Fruit fly (Drosophila melanogaster) whole organism, embryonic: ENCODE results near the gene CG7841.

Experiments
- Atf6 ChIP-seq: fragments of 200-800 bp; sonication (Bioruptor generic); IDR thresholded peaks from 2 replicates; pipeline ENCODE4 v1.3.6; 2022; ENCODE audit warnings: missing biosample characterization, missing genetic modification characterization
- Awh ChIP-seq: fragments of 200-800 bp; sonication (Bioruptor generic); IDR thresholded peaks from 2 replicates; pipeline ENCODE4, ENCODE4 v1.3.6; 2022; ENCODE audit warnings: missing biosample characterization, missing genetic modification characterization
- Blimp-1 ChIP-seq: fragments of 200-800 bp; sonication (Bioruptor generic); optimal IDR thresholded peaks from 3 replicates; lab custom pipeline; 2018; ENCODE audit warnings: missing biosample characterization, missing genetic modification characterization, mild to moderate bottlenecking, moderate library complexity, missing genetic modification reagents
- CG13894 ChIP-seq: fragments of 200-800 bp; sonication (Bioruptor generic); optimal IDR thresholded peaks from 3 replicates; lab custom pipeline; 2018; ENCODE audit warnings: missing biosample characterization, mild to moderate bottlenecking, missing genetic modification characterization, moderate library complexity
- CG15514 ChIP-seq: fragments of 200-800 bp; sonication (Bioruptor generic); optimal IDR thresholded peaks from 3 replicates; lab custom pipeline; 2017; ENCODE audit warnings: missing biosample characterization, missing genetic modification characterization, mild to moderate bottlenecking, moderate library complexity, missing genetic modification reagents
- CG18011 ChIP-seq: fragments of 200-800 bp; sonication (Bioruptor generic); optimal IDR thresholded peaks from 2 replicates; lab custom pipeline; 2017; ENCODE audit warnings: missing biosample characterization, missing genetic modification characterization, mild to moderate bottlenecking, moderate library complexity, missing genotype
- CG31441 ChIP-seq: fragments of 200-800 bp; sonication (Bioruptor generic); IDR thresholded peaks from 2 replicates; pipeline ENCODE4 v1.3.6; 2022; ENCODE audit warnings: missing biosample characterization, missing genetic modification characterization
- CG33213 ChIP-seq: fragments of 200-800 bp; sonication (Bioruptor generic); optimal IDR thresholded peaks from 3 replicates; lab custom pipeline; 2016; ENCODE audit warnings: missing biosample characterization, missing genetic modification characterization
- CG5953 ChIP-seq: fragments of 200-800 bp; sonication (Bioruptor generic); IDR thresholded peaks from 2 replicates; pipeline ENCODE4 v1.3.6; 2022; ENCODE audit warnings: missing biosample characterization, missing genetic modification characterization
- CG6683 ChIP-seq: fragments of 200-800 bp; sonication (Bioruptor generic); optimal IDR thresholded peaks from 2 replicates; lab custom pipeline; 2017; ENCODE audit warnings: missing biosample characterization, mild to moderate bottlenecking, missing genetic modification characterization, missing genetic modification reagents
- CG7839 ChIP-seq: fragments of 200-800 bp; sonication (Bioruptor generic); optimal IDR thresholded peaks from 3 replicates; lab custom pipeline; 2018; ENCODE audit warnings: missing biosample characterization, mild to moderate bottlenecking, missing genetic modification characterization, moderate library complexity
- CG7987 ChIP-seq: fragments of 200-800 bp; sonication (Bioruptor generic); optimal IDR thresholded peaks from 2 replicates; lab custom pipeline; 2018; ENCODE audit warnings: missing biosample characterization, mild to moderate bottlenecking, missing genetic modification characterization, moderate library complexity
- Doc2 ChIP-seq: fragments of 200-800 bp; sonication (Bioruptor generic); IDR thresholded peaks from 2 replicates; pipeline ENCODE4 v1.3.6; 2022; ENCODE audit warnings: missing biosample characterization, missing genetic modification characterization
- Dref ChIP-seq: fragments of 200-800 bp; sonication (Bioruptor generic); IDR thresholded peaks from 2 replicates; pipeline ENCODE4 v1.3.6; 2022; ENCODE audit warnings: missing biosample characterization, missing genetic modification characterization
- Hmr ChIP-seq: fragments of 200-800 bp; sonication (Bioruptor generic); optimal IDR thresholded peaks from 3 replicates; lab custom pipeline; 2017; ENCODE audit warnings: mild to moderate bottlenecking, missing biosample characterization, missing genetic modification reagents, missing genetic modification characterization
- Jarid2 ChIP-seq: fragments of 200-800 bp; sonication (Bioruptor generic); optimal IDR thresholded peaks from 3 replicates; lab custom pipeline; 2017; ENCODE audit warnings: mild to moderate bottlenecking, missing biosample characterization, missing genetic modification reagents, missing genetic modification characterization
- Lhr ChIP-seq: fragments of 200-800 bp; sonication (Bioruptor generic); optimal IDR thresholded peaks from 3 replicates; lab custom pipeline; 2017; ENCODE audit warnings: mild to moderate bottlenecking, missing biosample characterization, missing genetic modification reagents, missing genetic modification characterization
- MBD-R2 ChIP-seq: fragments of 200-800 bp; sonication (Bioruptor generic); IDR thresholded peaks from 2 replicates; pipeline ENCODE4 v1.3.6; 2022; ENCODE audit warnings: missing biosample characterization, missing genetic modification characterization
- MESR4 ChIP-seq: fragments of 200-800 bp; sonication (Bioruptor generic); optimal IDR thresholded peaks from 2 replicates; lab custom pipeline; 2018; ENCODE audit warnings: missing biosample characterization, mild to moderate bottlenecking, missing genetic modification characterization, moderate library complexity
- MTF-1 ChIP-seq: fragments of 200-800 bp; sonication (Bioruptor generic); optimal IDR thresholded peaks from 2 replicates; lab custom pipeline; 2018; ENCODE audit warnings: missing biosample characterization, mild to moderate bottlenecking, missing genetic modification characterization, borderline replicate concordance
- Med ChIP-seq: fragments of 200-800 bp; sonication (Bioruptor generic); peaks from one replicate; lab custom pipeline; 2016; ENCODE audit warnings: missing biosample characterization, missing genetic modification characterization, mild to moderate bottlenecking, inconsistent platforms, moderate library complexity
- NFAT ChIP-seq: fragments of 200-800 bp; sonication (Bioruptor generic); IDR thresholded peaks from 2 replicates; pipeline ENCODE4 v1.3.6; 2022; ENCODE audit warnings: missing biosample characterization, missing genetic modification characterization
- Sry-δ ChIP-seq: fragments of 200-800 bp; sonication (Bioruptor generic); optimal IDR thresholded peaks from 2 replicates; lab custom pipeline; 2016; ENCODE audit warnings: missing biosample characterization, missing genetic modification characterization
- Ssrp ChIP-seq: fragments of 200-800 bp; sonication (Bioruptor generic); optimal IDR thresholded peaks from 2 replicates; lab custom pipeline; 2018; ENCODE audit warnings: missing biosample characterization, mild to moderate bottlenecking, missing genetic modification characterization, moderate library complexity
- ac ChIP-seq: fragments of 200-800 bp; sonication (Bioruptor generic); optimal IDR thresholded peaks from 3 replicates; lab custom pipeline; 2017; ENCODE audit warnings: missing biosample characterization, mild to moderate bottlenecking, missing genetic modification characterization
- aop ChIP-seq: fragments of 200-800 bp; sonication (Bioruptor generic); IDR thresholded peaks from 2 replicates; pipeline ENCODE4 v1.3.6; 2022; ENCODE audit warnings: missing biosample characterization, missing genetic modification characterization
- az2 ChIP-seq: fragments of 200-800 bp; sonication (Bioruptor generic); optimal IDR thresholded peaks from 3 replicates; lab custom pipeline; 2016; ENCODE audit warnings: missing biosample characterization, missing genetic modification characterization
- bbx ChIP-seq: fragments of 200-800 bp; sonication (Bioruptor generic); IDR thresholded peaks from 2 replicates; pipeline ENCODE4 v1.3.6; 2022; ENCODE audit warnings: missing biosample characterization, missing genetic modification characterization; ENCODE audit not compliant: partially characterized antibody
- crp ChIP-seq, 2 experiments: fragments of 200-800 bp; sonication (Bioruptor generic); optimal IDR thresholded peaks; 2 replicates in 1 of 2; 3 replicates in 1 of 2; lab custom pipeline; 2017; ENCODE audit warnings: missing biosample characterization in 2 of 2, missing genetic modification characterization in 2 of 2, mild to moderate bottlenecking in 1 of 2, moderate library complexity in 1 of 2
- dysf ChIP-seq: fragments of 200-800 bp; sonication (Bioruptor generic); IDR thresholded peaks from 3 replicates; pipeline ENCODE4 v1.3.6; 2022; ENCODE audit warnings: missing biosample characterization, missing genetic modification characterization
- eyg ChIP-seq: fragments of 200-800 bp; sonication (Bioruptor generic); optimal IDR thresholded peaks from 3 replicates; lab custom pipeline; 2016; ENCODE audit warnings: missing biosample characterization, missing genetic modification characterization
- gce ChIP-seq: fragments of 200-800 bp; sonication (Bioruptor generic); IDR thresholded peaks from 3 replicates; pipeline ENCODE4 v1.3.6; 2022; ENCODE audit warnings: missing biosample characterization, missing genetic modification characterization
- gem ChIP-seq: fragments of 200-800 bp; sonication (Bioruptor generic); optimal IDR thresholded peaks from 2 replicates; lab custom pipeline; 2019; ENCODE audit warnings: missing biosample characterization, mild to moderate bottlenecking, missing genetic modification characterization, moderate library complexity
- her ChIP-seq: fragments of 200-800 bp; sonication (Bioruptor generic); optimal IDR thresholded peaks from 2 replicates; lab custom pipeline; 2016; ENCODE audit warnings: missing biosample characterization, missing genetic modification characterization
- hkb ChIP-seq, 2 experiments: fragments of 200-800 bp in 1 of 2; fragments of >200 bp in 1 of 2; sonication (Bioruptor generic) in 1 of 2; IDR thresholded peaks in 1 of 2; optimal IDR thresholded peaks in 1 of 2; 2 replicates each; pipeline versions ENCODE4 v1.3.6 to Lab custom; 2017 to 2022; ENCODE audit warnings: missing biosample characterization in 1 of 2, missing genetic modification characterization in 1 of 2
- kni ChIP-seq: fragments of 200-800 bp; sonication (Bioruptor generic); optimal IDR thresholded peaks from 3 replicates; lab custom pipeline; 2017; ENCODE audit warnings: mild to moderate bottlenecking, missing biosample characterization, missing genetic modification reagents, missing genetic modification characterization
- lilli ChIP-seq: fragments of 200-800 bp; sonication (Bioruptor generic); optimal IDR thresholded peaks from 3 replicates; lab custom pipeline; 2016; ENCODE audit warnings: missing biosample characterization, missing genetic modification characterization
- nom ChIP-seq: fragments of 200-800 bp; sonication (Bioruptor generic); optimal IDR thresholded peaks from 2 replicates; lab custom pipeline; 2017; ENCODE audit warnings: missing biosample characterization, missing genetic modification characterization, mild to moderate bottlenecking, moderate library complexity, missing genetic modification reagents
- pb ChIP-seq: fragments of 200-800 bp; sonication (Bioruptor generic); optimal IDR thresholded peaks from 3 replicates; lab custom pipeline; 2016; ENCODE audit warnings: missing biosample characterization, missing genetic modification characterization
- pros ChIP-seq: fragments of 200-800 bp; sonication (Bioruptor generic); optimal IDR thresholded peaks from 3 replicates; lab custom pipeline; 2019; ENCODE audit warnings: missing biosample characterization, mild to moderate bottlenecking, missing genetic modification characterization, moderate library complexity
- scrt ChIP-seq: fragments of 200-800 bp; sonication (Bioruptor generic); optimal IDR thresholded peaks from 2 replicates; lab custom pipeline; 2018; ENCODE audit warnings: missing biosample characterization, mild to moderate bottlenecking, missing genetic modification characterization, moderate library complexity
- sd ChIP-seq: fragments of 200-800 bp; sonication (Bioruptor generic); optimal IDR thresholded peaks from 3 replicates; lab custom pipeline; 2018; ENCODE audit warnings: missing biosample characterization, mild to moderate bottlenecking, missing genetic modification characterization, moderate library complexity
- trem ChIP-seq: fragments of 200-800 bp; optimal IDR thresholded peaks from 3 replicates; lab custom pipeline; 2019; ENCODE audit warnings: missing biosample characterization, mild to moderate bottlenecking, missing genetic modification characterization, moderate library complexity
- twi ChIP-seq: fragments of 200-800 bp; optimal IDR thresholded peaks from 2 replicates; lab custom pipeline; 2019; ENCODE audit warnings: missing biosample characterization, mild to moderate bottlenecking, missing genetic modification characterization, moderate library complexity
- vvl ChIP-seq: fragments of 200-800 bp; sonication (Bioruptor generic); IDR thresholded peaks from 2 replicates; pipeline ENCODE4 v1.3.6; 2022; ENCODE audit warnings: missing biosample characterization, missing genetic modification characterization

CG7841 gene

DNA sequence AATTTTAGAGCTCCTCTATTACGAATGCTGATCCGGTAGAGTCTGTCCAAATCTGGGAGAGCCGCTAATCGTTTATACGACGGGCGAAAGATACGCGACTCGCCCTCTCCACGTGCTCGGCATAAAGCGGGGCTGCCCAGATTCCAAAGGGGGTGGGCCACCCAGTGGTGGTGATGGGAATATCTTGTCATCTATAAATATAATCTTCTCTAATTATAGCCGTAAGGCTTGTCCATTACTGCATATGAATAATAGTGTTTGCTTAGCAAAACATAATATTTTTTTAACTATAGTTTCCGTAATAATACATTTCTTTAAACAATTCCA lies 6.4 kb downstream of the CG7841 start (continued):
- TF ChIP-seq lilli (GFP tag; lab: Kevin White, UChicago) (peak; percentile 10), Atf6 (GFP tag; lab: Robert Waterston, UW) (0 out of 2 replicates have a peak, but pooled peaks have one; percentile 17)

DNA sequence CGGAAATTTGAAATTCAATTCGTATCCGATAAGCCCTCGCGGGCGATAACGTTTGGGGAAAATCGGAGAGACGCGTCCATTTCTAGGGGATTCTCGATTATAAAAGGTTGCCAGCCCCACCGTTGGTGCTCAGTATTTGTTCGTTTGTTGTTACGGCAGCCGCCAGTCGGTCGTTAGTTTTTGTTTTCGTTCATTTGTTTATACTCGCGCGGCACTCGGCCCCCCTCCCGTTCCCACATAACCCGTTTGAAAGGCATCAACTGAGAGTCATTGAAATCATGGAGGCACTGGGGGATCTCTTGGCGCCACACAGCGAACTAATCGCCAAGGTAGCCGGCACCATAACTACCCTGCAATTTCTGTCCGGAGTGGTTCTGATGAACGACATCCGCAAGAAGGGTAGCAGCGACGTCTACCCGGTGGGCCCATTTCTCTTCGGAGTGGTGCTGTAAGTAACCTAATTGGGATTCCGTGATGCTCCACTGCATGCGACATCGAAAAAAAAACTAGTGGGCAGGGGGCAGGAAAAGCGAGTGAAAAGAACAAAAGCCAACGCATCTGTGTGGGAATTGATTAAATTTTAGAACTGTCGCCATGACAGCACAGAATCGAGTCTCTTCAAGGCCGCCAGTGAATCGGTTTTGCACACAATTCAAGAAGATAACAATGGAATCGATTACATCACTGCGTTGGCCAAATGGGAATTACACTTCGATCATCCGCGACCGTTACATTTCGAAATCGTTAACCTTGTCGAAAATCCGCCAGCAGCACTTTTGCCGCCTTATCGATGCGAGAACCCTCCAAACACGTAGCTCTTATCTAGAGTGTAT lies 7.0 kb downstream of the CG7841 start, which contains the start of gene CG7272:
CG7272 (plus strand) TSS at position 126 of the 833 bp plus-strand sequence.
- peak; percentile 14 for TF ChIP-seq MTF-1 (GFP tag; lab: Kevin White, UChicago)
- peak; percentile 60 for TF ChIP-seq kni
- TF ChIP-seq Med (GFP tag; lab: Kevin White, UChicago) = peak; percentile 88
- TF ChIP-seq bbx (GFP tag; lab: Robert Waterston, UW) = peak; percentile 43; the same call in 1 of the 2 replicates
- no peak for TF ChIP-seq twi
- TF ChIP-seq az2 (GFP tag; lab: Kevin White, UChicago) = no peak
- TF ChIP-seq pros = peak; percentile 23
- TF ChIP-seq CG13894 = peak; percentile 48
- peak; percentile 18 for TF ChIP-seq eyg (GFP tag; lab: Kevin White, UChicago)
- no peak for TF ChIP-seq her (GFP tag; lab: Kevin White, UChicago)
- peak; percentile 43 for TF ChIP-seq MBD-R2 (GFP tag; lab: Robert Waterston, UW)
- no peak for TF ChIP-seq CG5953 (GFP tag; lab: Robert Waterston, UW)
- TF ChIP-seq CG31441 (GFP tag; lab: Robert Waterston, UW) = no peak
- 0 out of 3 replicates have a peak, but pooled peaks have one; percentile 32 for TF ChIP-seq dysf (GFP tag; lab: Robert Waterston, UW)
- peak; percentile 70 for TF ChIP-seq Jarid2
- TF ChIP-seq trem (tag; lab: Kevin White, UChicago) = peak; percentile 97
- peak; percentile 22 for TF ChIP-seq CG18011 (GFP tag; lab: Kevin White, UChicago)
- peak; percentile 17 for TF ChIP-seq Blimp-1 (GFP tag; lab: Kevin White, UChicago)
- peak; percentile 9 for TF ChIP-seq MESR4 (GFP tag; lab: Kevin White, UChicago)
- no peak for TF ChIP-seq aop
- TF ChIP-seq ac (GFP tag; lab: Kevin White, UChicago) = no peak
- TF ChIP-seq Sry-δ (GFP tag; lab: Kevin White, UChicago) = peak; percentile 53
- TF ChIP-seq CG33213 (GFP tag; lab: Kevin White, UChicago) = no peak
- peak; percentile 64; the same call in 1 of the 2 replicates for TF ChIP-seq NFAT
- no peak for TF ChIP-seq Doc2 (GFP tag; lab: Robert Waterston, UW)
- TF ChIP-seq CG6683 (GFP tag; lab: Kevin White, UChicago) = no peak
- peak; percentile 78 for TF ChIP-seq CG15514
- TF ChIP-seq Hmr (GFP tag; lab: Kevin White, UChicago) = peak; percentile 32
- TF ChIP-seq gce (GFP tag; lab: Robert Waterston, UW) = 0 out of 3 replicates have a peak, but pooled peaks have one; percentile 41
- TF ChIP-seq Dref (GFP tag; lab: Robert Waterston, UW) = peak; percentile 87
- peak; percentile 10 for TF ChIP-seq gem (tag; lab: Kevin White, UChicago)
- no peak for TF ChIP-seq scrt (GFP tag; lab: Kevin White, UChicago)
- TF ChIP-seq Ssrp (tag; lab: Kevin White, UChicago) = no peak
- TF ChIP-seq vvl = peak; percentile 42
- TF ChIP-seq crp (GFP tag; optimal IDR thresholded peaks at IDR 0.05; lab: Kevin White, UChicago) = peak in 1 of 2 experiments; percentile 5
- no peak for TF ChIP-seq CG7839 (tag; lab: Kevin White, UChicago)
- no peak for TF ChIP-seq hkb (optimal IDR thresholded peaks at IDR 0.05; lab: Kevin White, UChicago)
- TF ChIP-seq hkb (GFP tag; IDR thresholded peaks at IDR 0.05; lab: Robert Waterston, UW) = 0 out of 2 replicates have a peak, but pooled peaks have one; percentile 32
- TF ChIP-seq Lhr (GFP tag; lab: Kevin White, UChicago) = peak; percentile 5
- TF ChIP-seq sd = peak; percentile 36
- peak; percentile 26 for TF ChIP-seq CG7987 (GFP tag; lab: Kevin White, UChicago)
- TF ChIP-seq Awh (GFP tag; lab: Robert Waterston, UW) = no peak
- TF ChIP-seq pb (GFP tag; lab: Kevin White, UChicago) = no peak
- peak; percentile 23 for TF ChIP-seq nom (GFP tag; lab: Kevin White, UChicago)
